Worm (Caenorhabditis elegans): Measurements from ENCODE around the gene cnc-9.
"Not testable (repeated sequence)": the region's sequence is repeated elsewhere in the genome, so short reads cannot be mapped to it uniquely, and the experiment has no call there.

cnc-9 gene

ce11 chrV:7400095-7400494 is at the start of gene cnc-9:
cnc-9 (minus strand) TSS chrV:7400195.
- TF ChIP-seq F26F4.8 (GFP tag; conservative IDR thresholded peaks at IDR 0.05): no peak
- TF ChIP-seq ztf-7 (tag; optimal IDR thresholded peaks at IDR 0.05): no peak
- no peak for TF ChIP-seq lin-1 (GFP tag; IDR thresholded peaks at IDR 0.05)
- no peak for TF ChIP-seq ceh-28 (tag; optimal IDR thresholded peaks at IDR 0.05)
- no peak for TF ChIP-seq dmd-8 (GFP tag; IDR thresholded peaks at IDR 0.05)
- TF ChIP-seq dmd-9 (GFP tag; IDR thresholded peaks at IDR 0.05): no peak
- no peak for TF ChIP-seq saeg-2 (GFP tag; IDR thresholded peaks at IDR 0.05)
- no peak for TF ChIP-seq dve-1 (tag; optimal IDR thresholded peaks at IDR 0.05; ENCODE audit: insufficient read depth)
- no peak for TF ChIP-seq unc-130 (GFP tag; optimal IDR thresholded peaks at IDR 0.05)
- TF ChIP-seq mes-2 (tag; optimal IDR thresholded peaks at IDR 0.05; ENCODE audit: poor library complexity, severe bottlenecking): no peak

- TF ChIP-seq zip-11 (GFP tag; IDR thresholded peaks at IDR 0.05): no peak
- peak in 1 of 2 experiments; percentile 50 for TF ChIP-seq unc-62 (GFP tag; optimal IDR thresholded peaks at IDR 0.05 in 1 of 2)
- no peak for TF ChIP-seq unc-62 (tag; optimal IDR thresholded peaks at IDR 0.05)
- TF ChIP-seq Y5F2A.4 (GFP tag; optimal IDR thresholded peaks at IDR 0.05): no peak
- TF ChIP-seq nhr-11 (tag; optimal IDR thresholded peaks at IDR 0.05): no peak
- peak; percentile 70 for TF ChIP-seq aha-1 (tag)
- no peak for TF ChIP-seq F10B5.3 (tag; optimal IDR thresholded peaks at IDR 0.05)
- TF ChIP-seq nhr-76 (tag; optimal IDR thresholded peaks at IDR 0.05): no peak
- TF ChIP-seq nhr-41 (GFP tag; IDR thresholded peaks at IDR 0.05): no peak
- TF ChIP-seq lin-29 (GFP tag; IDR thresholded peaks at IDR 0.05): no peak
These were observed 49.4 kb upstream of the cnc-9 start, which contains the start of gene try-12 for ce11 chrV:7449303-7449827. try-12 (plus strand) TSS chrV:7449353.

ce11 chrV:7446965-7447364 is 47.0 kb upstream of the cnc-9 start, which contains the start of gene F25E5.5:
F25E5.5 (plus strand) TSS chrV:7447265.
- TF ChIP-seq nhr-6 (tag; optimal IDR thresholded peaks at IDR 0.05) (no peak), hlh-30 (tag; optimal IDR thresholded peaks at IDR 0.05; ENCODE audit: insufficient read depth) (peak; percentile 14), nhr-28 (tag; optimal IDR thresholded peaks at IDR 0.05) (peak; percentile 44)

- not testable (repeated sequence) for TF ChIP-seq F37D6.2 (tag; optimal IDR thresholded peaks at IDR 0.05); zip-11 (GFP tag; IDR thresholded peaks at IDR 0.05); ztf-7 (tag; optimal IDR thresholded peaks at IDR 0.05)
These were observed 44.3 kb upstream of the cnc-9 start, which contains the start of gene nhr-141 for ce11 chrV:7444331-7444730. nhr-141 (plus strand) TSS chrV:7444661.

ce11 chrV:7443480-7443879 is 43.5 kb upstream of the cnc-9 start:
- TF ChIP-seq zip-11 (GFP tag; IDR thresholded peaks at IDR 0.05) (peak; percentile 62; the same call in 1 of the 2 replicates), arid-1 (GFP tag; conservative IDR thresholded peaks at IDR 0.05) (0 out of 2 replicates have a peak, but pooled peaks have one; percentile 41), vab-7 (GFP tag; IDR thresholded peaks at IDR 0.05) (0 out of 2 replicates have a peak, but pooled peaks have one; percentile 25), madf-5 (GFP tag; IDR thresholded peaks at IDR 0.05) (0 out of 4 replicates have a peak, but pooled peaks of 1 of the 2 experiments have one; percentile 17), tag-97 (GFP tag; IDR thresholded peaks at IDR 0.05) (0 out of 2 replicates have a peak, but pooled peaks have one; percentile 36)

- no peak for TF ChIP-seq egl-43 (GFP tag; IDR thresholded peaks at IDR 0.05)
These were observed 39.8 kb upstream of the cnc-9 start, which contains the start of gene try-13 for ce11 chrV:7439807-7440206. try-13 (plus strand) TSS chrV:7440107.

DNA sequence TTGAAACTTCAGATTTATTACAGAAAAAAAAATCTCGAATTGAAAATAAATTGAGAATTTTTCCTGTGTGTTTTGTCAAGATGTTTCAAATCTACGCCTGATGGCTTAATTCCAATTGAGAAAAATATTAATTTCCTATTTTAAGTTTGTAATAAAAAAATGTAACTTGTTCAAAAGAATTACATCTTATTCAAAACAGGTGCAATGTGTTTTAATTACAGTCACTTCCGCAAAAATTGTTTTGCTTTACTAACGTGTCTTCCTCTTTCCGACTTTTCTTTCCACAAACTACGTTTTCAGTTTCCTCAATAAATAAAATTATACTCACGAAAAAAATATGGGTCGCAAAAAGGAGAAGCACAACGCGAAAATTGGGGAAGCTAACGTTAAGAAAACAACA is 38.0 kb upstream of the cnc-9 start, which contains the start of gene F25E5.16:
Gene F25E5.16, plus strand, starts transcription at position 301 of the 400 bp plus-strand sequence.
- TF ChIP-seq Y5F2A.4 (GFP tag; optimal IDR thresholded peaks at IDR 0.05) (no peak), nhr-6 (tag; optimal IDR thresholded peaks at IDR 0.05) (no peak), hlh-11 (tag; optimal IDR thresholded peaks at IDR 0.05) (no peak), F44E2.7 (GFP tag; IDR thresholded peaks at IDR 0.05) (no peak), nhr-10 (tag; optimal IDR thresholded peaks at IDR 0.05) (no peak), dmd-9 (GFP tag; IDR thresholded peaks at IDR 0.05) (no peak), duxl-1 (tag; optimal IDR thresholded peaks at IDR 0.05; ENCODE audit: poor library complexity) (no peak), nhr-237 (tag; optimal IDR thresholded peaks at IDR 0.05) (no peak), dmd-6 (GFP tag; IDR thresholded peaks at IDR 0.05) (no peak), nhr-28 (tag; optimal IDR thresholded peaks at IDR 0.05) (no peak), attf-4 (tag; optimal IDR thresholded peaks at IDR 0.05) (no peak), ceh-82 (tag; optimal IDR thresholded peaks at IDR 0.05) (no peak), tag-97 (GFP tag; IDR thresholded peaks at IDR 0.05) (no peak), mxl-2 (GFP tag; conservative IDR thresholded peaks at IDR 0.05) (no peak), ztf-11 (tag; optimal IDR thresholded peaks at IDR 0.05) (no peak), sdz-12 (GFP tag; optimal IDR thresholded peaks at IDR 0.05) (no peak)

All from whole organism, L4 larva.